Worm (Caenorhabditis elegans) whole organism, dauer: ENCODE measurements around the gene try-8.

Experiments used
- unc-62 ChIP-seq: sonication (generic microtip); optimal IDR thresholded peaks from 2 replicates; lab custom pipeline; 2017; ENCODE audit warnings: missing biosample characterization, missing genetic modification reagents, missing genetic modification characterization

Gene try-8

DNA sequence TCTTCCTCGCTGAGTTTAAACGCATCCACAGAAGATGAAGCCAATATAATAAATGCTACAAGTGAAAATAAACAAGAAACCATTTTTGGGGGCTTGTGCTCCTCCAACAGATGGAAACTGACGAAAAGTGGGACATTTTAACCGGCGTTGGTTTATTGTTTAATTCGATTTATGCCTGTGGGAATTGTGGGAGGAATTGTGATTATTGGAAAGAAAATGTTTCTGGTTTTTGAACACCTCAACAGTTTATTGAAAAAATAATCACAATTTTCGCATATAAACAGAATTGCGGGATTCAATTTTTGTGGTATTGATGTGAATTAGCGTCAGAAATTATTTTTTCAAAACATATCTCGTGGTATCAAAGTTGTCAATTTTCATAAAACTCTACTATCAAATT is at the start of gene try-8:
try-8 (minus strand) TSS at position 101 of the 400 bp plus-strand sequence.
- TF ChIP-seq unc-62 (GFP tag; lab: Kevin White, UChicago): no peak

ce11 chrV:7501194-7501593 is 47.1 kb upstream of the try-8 start:
- TF ChIP-seq unc-62 (GFP tag; lab: Kevin White, UChicago): no peak

DNA sequence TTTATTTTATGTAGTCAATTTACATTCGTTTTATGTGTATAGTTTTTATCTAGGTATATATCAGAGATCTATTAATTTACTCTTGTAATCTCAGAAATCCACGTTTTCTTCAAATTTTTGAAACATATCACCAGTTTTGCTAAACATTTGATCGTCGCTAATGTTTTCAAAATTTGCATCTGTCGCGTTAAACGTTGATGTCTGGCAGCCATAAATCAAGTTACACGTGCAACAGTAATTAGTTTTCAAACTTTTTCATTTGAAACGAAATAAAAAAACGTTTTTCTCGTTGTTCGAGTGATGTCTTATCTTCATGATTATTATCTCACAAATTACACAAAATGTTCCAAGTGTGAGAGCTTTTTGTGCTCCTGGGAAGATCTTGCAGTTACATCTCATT is 43.3 kb upstream of the try-8 start, which contains the start of gene srh-79:
srh-79 (plus strand) TSS at position 301 of the 400 bp plus-strand sequence.
- no peak for TF ChIP-seq unc-62 (GFP tag; lab: Kevin White, UChicago)

ce11 chrV:7495189-7495588 is 41.1 kb upstream of the try-8 start, which contains the start of gene srbc-11:
Gene srbc-11, minus strand, starts transcription at chrV:7495289.
- no peak for TF ChIP-seq unc-62 (GFP tag; lab: Kevin White, UChicago)

- no peak for TF ChIP-seq unc-62 (GFP tag; lab: Kevin White, UChicago)
Observed at ce11 chrV:7492924-7493323, 38.8 kb upstream of the try-8 start, which contains the start of gene srbc-10. Gene srbc-10, minus strand, starts transcription at chrV:7493024.

DNA sequence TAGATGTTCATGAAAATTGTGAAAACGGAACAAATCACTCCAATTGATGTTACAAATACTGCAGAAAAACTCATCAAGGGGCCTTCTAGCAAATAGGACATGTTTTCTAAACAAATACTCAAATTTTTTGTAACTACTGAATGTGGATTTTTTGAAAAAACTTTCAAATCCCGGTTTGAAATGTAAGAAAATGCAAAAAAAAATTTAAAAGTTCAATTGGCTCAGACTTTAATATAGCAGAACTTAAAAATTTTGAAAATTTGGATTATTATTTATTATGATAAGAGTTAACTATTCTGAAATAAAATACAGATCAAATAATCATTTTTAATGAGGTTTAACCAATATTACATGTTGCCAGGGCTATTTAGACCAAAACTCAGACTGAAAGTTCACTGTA is 36.2 kb upstream of the try-8 start, which contains the start of gene srbc-9:
srbc-9 (minus strand) TSS at position 101 of the 400 bp plus-strand sequence.
- TF ChIP-seq unc-62 (GFP tag; lab: Kevin White, UChicago): no peak

ce11 chrV:7487518-7487917 is 33.4 kb upstream of the try-8 start, which contains the start of gene srbc-7:
Gene srbc-7, minus strand, starts transcription at chrV:7487618.
- TF ChIP-seq unc-62 (GFP tag; lab: Kevin White, UChicago): no peak

- no peak for TF ChIP-seq unc-62 (GFP tag; lab: Kevin White, UChicago)
Observed at ce11 chrV:7485000-7485399, 30.9 kb upstream of the try-8 start, which contains the start of gene srbc-8. Gene srbc-8, minus strand, starts transcription at chrV:7485100.

- no peak for TF ChIP-seq unc-62 (GFP tag; lab: Kevin White, UChicago)
Observed at ce11 chrV:7480949-7481348, 26.8 kb upstream of the try-8 start, which contains the start of gene C18B10.6. Gene C18B10.6, minus strand, starts transcription at chrV:7481049.

- TF ChIP-seq unc-62 (GFP tag; lab: Kevin White, UChicago): no peak
Observed at ce11 chrV:7478404-7478803, 24.3 kb upstream of the try-8 start, which contains the start of gene str-190. Gene str-190, minus strand, starts transcription at chrV:7478504.

ce11 chrV:7476766-7477165 is 22.6 kb upstream of the try-8 start, which contains the start of gene srh-125:
Gene srh-125, minus strand, starts transcription at chrV:7476866.
- TF ChIP-seq unc-62 (GFP tag; lab: Kevin White, UChicago): no peak

DNA sequence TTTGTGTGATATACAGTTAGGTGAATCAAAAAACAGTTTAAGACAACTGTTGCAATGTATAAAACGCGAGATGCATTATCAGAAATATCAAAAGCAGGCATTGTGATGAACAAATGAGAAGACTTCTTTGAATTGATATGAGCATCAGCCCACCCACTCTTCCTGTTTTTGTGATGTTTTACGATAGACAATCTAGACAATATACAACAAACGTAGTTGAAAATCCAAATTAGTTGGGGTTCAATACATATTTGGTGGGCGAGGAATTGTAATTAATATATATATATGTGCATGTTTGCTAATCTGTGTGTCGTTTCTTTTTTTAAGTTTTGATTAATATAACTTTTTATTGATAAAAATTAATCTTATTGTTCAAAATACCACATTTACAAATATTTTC is 18.7 kb upstream of the try-8 start, which contains the start of gene str-28:
str-28 (minus strand) TSS at position 101 of the 400 bp plus-strand sequence.
- no peak for TF ChIP-seq unc-62 (GFP tag; lab: Kevin White, UChicago)

DNA sequence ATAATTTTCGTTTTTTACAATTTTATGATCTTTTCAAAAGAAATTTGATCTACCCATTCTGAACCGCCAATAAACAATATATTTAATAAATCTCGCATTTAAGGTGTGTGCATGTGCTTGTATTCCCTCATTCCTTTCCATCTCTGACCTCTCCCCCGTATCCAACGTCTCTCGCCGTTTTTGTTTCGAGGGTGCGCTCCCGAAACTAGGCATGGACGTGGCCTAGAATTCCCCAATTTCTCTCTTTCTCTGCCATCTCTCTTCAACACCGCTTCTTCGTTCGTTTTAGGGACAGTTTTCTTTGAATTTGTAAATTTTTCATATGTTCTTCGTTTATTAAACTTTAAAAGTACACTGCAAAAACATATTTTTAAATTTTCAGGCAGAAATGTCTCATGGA is 11.4 kb upstream of the try-8 start, which contains the start of gene F25E5.1:
F25E5.1 (plus strand) TSS at position 376 of the 400 bp plus-strand sequence.
- TF ChIP-seq unc-62 (GFP tag; lab: Kevin White, UChicago): no peak

DNA sequence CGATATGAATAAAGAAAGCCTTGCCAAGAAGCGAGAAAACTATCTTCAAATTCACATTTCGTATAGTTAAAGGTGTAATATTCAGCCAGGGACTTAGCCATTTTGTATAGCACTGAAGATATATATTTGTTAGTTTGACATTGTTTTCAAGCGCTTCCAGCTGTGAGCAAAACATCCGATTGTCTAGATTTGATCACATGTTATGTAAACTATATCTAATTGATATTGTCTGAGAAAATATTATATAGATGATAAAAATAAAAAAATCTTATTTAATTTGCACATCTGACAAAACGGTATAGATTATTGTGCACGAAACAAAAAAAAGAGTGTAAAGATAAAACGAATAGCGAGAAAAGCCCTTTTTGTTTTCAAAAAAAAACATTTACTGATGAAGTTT is 10.6 kb upstream of the try-8 start, which contains the start of gene srh-89:
srh-89 (minus strand) TSS at position 101 of the 400 bp plus-strand sequence.
- no peak for TF ChIP-seq unc-62 (GFP tag; lab: Kevin White, UChicago)

DNA sequence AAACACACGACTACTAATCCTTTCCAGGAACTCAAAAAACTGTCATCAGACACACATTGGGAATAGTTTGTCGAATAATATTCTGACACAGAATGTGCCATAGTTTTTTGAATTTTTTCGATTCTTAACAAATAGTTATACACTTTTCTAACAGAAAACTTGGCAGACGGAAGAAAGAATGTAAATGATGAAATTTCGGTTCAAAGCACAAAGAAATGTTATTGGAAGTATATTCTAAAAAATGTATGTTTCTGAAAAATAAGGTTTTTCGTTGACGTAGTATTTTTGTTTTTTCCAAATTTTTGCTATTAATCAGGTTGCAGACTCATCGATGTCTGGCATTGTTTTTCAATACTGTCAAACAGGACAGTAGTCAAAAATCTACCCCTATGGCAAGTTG is 6.8 kb upstream of the try-8 start, which contains the start of gene srh-92:
srh-92 (minus strand) TSS at position 101 of the 400 bp plus-strand sequence.
- no peak for TF ChIP-seq unc-62 (GFP tag; lab: Kevin White, UChicago)

ce11 chrV:7455008-7455407 is 872 bp upstream of the try-8 start, which contains the start of gene F25E5.2:
Gene F25E5.2, plus strand, starts transcription at chrV:7455308.
- no peak for TF ChIP-seq unc-62 (GFP tag; lab: Kevin White, UChicago)

- no peak for TF ChIP-seq unc-62 (GFP tag; lab: Kevin White, UChicago)
Observed at ce11 chrV:7451421-7451820, 2.7 kb downstream of the try-8 start, which contains the start of gene try-11. Gene try-11, plus strand, starts transcription at chrV:7451721.
